Fruit fly (Drosophila melanogaster) Kc167 (cell line): Measurements from ENCODE around the gene cpb.

ENCODE experiments used
- Myc ChIP-seq: fragments of >200 bp; optimal IDR thresholded peaks from 2 replicates; lab custom pipeline; 2017; ENCODE audit warnings: missing external identifiers
- Sin3A ChIP-seq: fragments of >200 bp; optimal IDR thresholded peaks from 2 replicates; lab custom pipeline; 2018; ENCODE audit warnings: missing external identifiers
- h ChIP-seq: fragments of >200 bp; optimal IDR thresholded peaks from 3 replicates; lab custom pipeline; 2018; ENCODE audit warnings: missing external identifiers
- insv ChIP-seq: fragments of >200 bp; optimal IDR thresholded peaks from 3 replicates; lab custom pipeline; 2018; ENCODE audit warnings: missing external identifiers
- psq ChIP-seq: fragments of >200 bp; optimal IDR thresholded peaks from 2 replicates; lab custom pipeline; 2017; ENCODE audit warnings: missing external identifiers
- ttk ChIP-seq: sonication (Bioruptor generic); optimal IDR thresholded peaks from 2 replicates; lab custom pipeline; 2017; ENCODE audit warnings: missing external identifiers

DNA sequence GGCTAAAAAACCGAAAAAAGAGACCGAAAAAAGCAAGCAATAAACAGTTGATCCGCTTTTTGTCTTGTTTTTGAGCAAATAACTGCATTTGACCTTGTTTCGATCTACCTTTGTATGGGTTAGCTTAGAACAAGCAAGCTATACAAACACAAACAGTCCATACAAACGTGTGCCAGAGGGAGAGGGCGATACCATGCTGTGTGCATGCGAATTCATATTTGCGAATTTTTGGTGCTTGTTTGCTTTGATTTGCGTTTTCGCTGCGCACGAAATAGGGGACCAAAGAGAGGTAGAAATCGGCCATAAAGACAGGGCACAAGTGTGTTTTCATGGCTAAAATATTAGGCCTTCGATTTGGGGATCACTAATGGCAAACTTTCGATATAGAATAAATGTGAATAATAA, 36.1 kb upstream of the cpb start:
- TF ChIP-seq Sin3A (lab: Kevin White, UChicago) (no peak), insv (no peak), ttk (no peak), psq (lab: Kevin White, UChicago) (no peak), h (lab: Kevin White, UChicago) (no peak), Myc (no peak)
